Fruit fly (Drosophila melanogaster) whole organism, prepupa: ENCODE results near the gene ND-MNLL.

Source experiments
- CG10669 ChIP-seq: fragments of 200-800 bp; sonication (Bioruptor generic); optimal IDR thresholded peaks from 3 replicates; lab custom pipeline; 2018; ENCODE audit warnings: missing biosample characterization, mild to moderate bottlenecking, missing genetic modification characterization, moderate library complexity
- CG11294 ChIP-seq: fragments of 200-800 bp; sonication (Bioruptor generic); IDR thresholded peaks from 2 replicates; pipeline ENCODE4 v1.3.6; 2022; ENCODE audit warnings: missing biosample characterization, missing genetic modification characterization
- CG11762 ChIP-seq: fragments of 200-800 bp; sonication (Bioruptor generic); optimal IDR thresholded peaks from 3 replicates; lab custom pipeline; 2016; ENCODE audit warnings: missing biosample characterization, missing genetic modification characterization; ENCODE audit not compliant: insufficient read depth
- CG11902 ChIP-seq: fragments of 200-800 bp; sonication (Bioruptor generic); optimal IDR thresholded peaks from 3 replicates; lab custom pipeline; 2016; ENCODE audit warnings: missing biosample characterization, missing genetic modification characterization
- CG16779 ChIP-seq: fragments of 200-800 bp; sonication (Bioruptor generic); optimal IDR thresholded peaks from 3 replicates; lab custom pipeline; 2017; ENCODE audit warnings: missing biosample characterization, mild to moderate bottlenecking, missing genetic modification characterization
- CG32006 ChIP-seq: fragments of 200-800 bp; sonication (Bioruptor generic); optimal IDR thresholded peaks from 3 replicates; lab custom pipeline; 2017; ENCODE audit warnings: missing biosample characterization, mild to moderate bottlenecking, missing genetic modification characterization
- CG3919 ChIP-seq: fragments of 200-800 bp; sonication (Bioruptor generic); optimal IDR thresholded peaks from 3 replicates; lab custom pipeline; 2016; ENCODE audit warnings: missing biosample characterization, missing genetic modification characterization
- CG4318 ChIP-seq: fragments of 200-800 bp; sonication (Bioruptor generic); optimal IDR thresholded peaks from 3 replicates; lab custom pipeline; 2017; ENCODE audit warnings: missing biosample characterization, mild to moderate bottlenecking, missing genetic modification characterization
- CG6276 ChIP-seq: fragments of 200-800 bp; sonication (Bioruptor generic); optimal IDR thresholded peaks from 2 replicates; lab custom pipeline; 2017; ENCODE audit warnings: missing biosample characterization, mild to moderate bottlenecking, missing genetic modification characterization
- CG6792 ChIP-seq: fragments of 200-800 bp; sonication (Bioruptor generic); optimal IDR thresholded peaks from 3 replicates; lab custom pipeline; 2016; ENCODE audit warnings: missing biosample characterization, missing genetic modification characterization
- CG6808 ChIP-seq: fragments of 200-800 bp; sonication (Bioruptor generic); optimal IDR thresholded peaks from 3 replicates; lab custom pipeline; 2017; ENCODE audit warnings: missing biosample characterization, missing genetic modification characterization, mild to moderate bottlenecking, moderate library complexity, missing genetic modification reagents
- CG6854 ChIP-seq: fragments of 200-800 bp; sonication (Bioruptor generic); optimal IDR thresholded peaks from 2 replicates; lab custom pipeline; 2017; ENCODE audit warnings: missing biosample characterization, mild to moderate bottlenecking, missing genetic modification characterization
- CG7368 ChIP-seq: fragments of 200-800 bp; sonication (Bioruptor generic); optimal IDR thresholded peaks from 3 replicates; lab custom pipeline; 2016; ENCODE audit warnings: missing biosample characterization, missing genetic modification characterization
- CG8119 ChIP-seq: fragments of 200-800 bp; sonication (Bioruptor generic); IDR thresholded peaks from 3 replicates; pipeline ENCODE4 v1.3.6; 2022; ENCODE audit warnings: missing biosample characterization, missing genetic modification characterization
- CG8319 ChIP-seq: fragments of 200-800 bp; sonication (Bioruptor generic); optimal IDR thresholded peaks from 3 replicates; lab custom pipeline; 2016; ENCODE audit warnings: missing biosample characterization, missing genetic modification characterization
- CG8632 ChIP-seq: fragments of 200-800 bp; sonication (Bioruptor generic); optimal IDR thresholded peaks from 3 replicates; lab custom pipeline; 2016; ENCODE audit warnings: missing biosample characterization, missing genetic modification characterization
- Eip75B ChIP-seq: fragments of 200-800 bp; sonication (Bioruptor generic); optimal IDR thresholded peaks from 3 replicates; lab custom pipeline; 2016; ENCODE audit warnings: missing biosample characterization, missing genetic modification characterization
- Eip78C ChIP-seq: fragments of 200-800 bp; sonication (Bioruptor generic); peaks from one replicate; lab custom pipeline; 2016; ENCODE audit warnings: missing biosample characterization, missing genetic modification characterization
- Eip93F ChIP-seq: fragments of 200-800 bp; sonication (Bioruptor generic); optimal IDR thresholded peaks from 2 replicates; lab custom pipeline; 2016; ENCODE audit warnings: missing biosample characterization, mild to moderate bottlenecking, missing genetic modification characterization
- Ets21C ChIP-seq: fragments of 200-800 bp; sonication (Bioruptor generic); optimal IDR thresholded peaks from 3 replicates; lab custom pipeline; 2016; ENCODE audit warnings: missing biosample characterization, missing genetic modification characterization
- Ets96B ChIP-seq: fragments of 200-800 bp; optimal IDR thresholded peaks from 2 replicates; lab custom pipeline; 2019; ENCODE audit warnings: missing biosample characterization, mild to moderate bottlenecking, missing genetic modification characterization, moderate library complexity
- Gug ChIP-seq: fragments of 200-800 bp; sonication (Bioruptor generic); IDR thresholded peaks from 2 replicates; pipeline ENCODE4 v1.3.6; 2022; ENCODE audit warnings: missing biosample characterization, missing genetic modification characterization
- Hr38 ChIP-seq: sonication (Bioruptor generic); optimal IDR thresholded peaks from 2 replicates; lab custom pipeline; 2016; ENCODE audit warnings: missing biosample characterization, missing genetic modification characterization
- Hr39 ChIP-seq: fragments of 200-800 bp; sonication (Bioruptor generic); optimal IDR thresholded peaks from 2 replicates; lab custom pipeline; 2016; ENCODE audit warnings: missing biosample characterization, missing genetic modification characterization
- Hr4 ChIP-seq: fragments of 200-800 bp; sonication (Bioruptor generic); optimal IDR thresholded peaks from 3 replicates; lab custom pipeline; 2016; ENCODE audit warnings: missing biosample characterization, missing genetic modification characterization
- Lpt ChIP-seq: fragments of 200-800 bp; sonication (Bioruptor generic); optimal IDR thresholded peaks from 3 replicates; lab custom pipeline; 2016; ENCODE audit warnings: missing biosample characterization, missing genetic modification characterization
- Met ChIP-seq: fragments of 200-800 bp; sonication (Bioruptor generic); optimal IDR thresholded peaks from 3 replicates; lab custom pipeline; 2016; ENCODE audit warnings: missing biosample characterization, missing genetic modification characterization
- OdsH ChIP-seq: fragments of 200-800 bp; sonication (Bioruptor generic); optimal IDR thresholded peaks from 3 replicates; lab custom pipeline; 2016; ENCODE audit warnings: missing biosample characterization, missing genetic modification characterization
- Smox ChIP-seq: fragments of 200-800 bp; sonication (Bioruptor generic); optimal IDR thresholded peaks from 3 replicates; lab custom pipeline; 2016; ENCODE audit warnings: missing biosample characterization, missing genetic modification characterization
- Sox102F ChIP-seq: fragments of 200-800 bp; sonication (Bioruptor generic); optimal IDR thresholded peaks from 2 replicates; lab custom pipeline; 2016; ENCODE audit warnings: missing biosample characterization, mild to moderate bottlenecking, missing genetic modification characterization
- achi ChIP-seq: fragments of 200-800 bp; sonication (Bioruptor generic); optimal IDR thresholded peaks from 3 replicates; lab custom pipeline; 2016; ENCODE audit warnings: missing biosample characterization, missing genetic modification characterization
- acj6 ChIP-seq: fragments of 200-800 bp; sonication (Bioruptor generic); optimal IDR thresholded peaks from 3 replicates; lab custom pipeline; 2016; ENCODE audit warnings: missing biosample characterization, missing genetic modification characterization
- dac ChIP-seq: fragments of 200-800 bp; sonication (Bioruptor generic); optimal IDR thresholded peaks from 2 replicates; lab custom pipeline; 2017; ENCODE audit warnings: missing biosample characterization, mild to moderate bottlenecking, missing genetic modification characterization
- dsx ChIP-seq: fragments of 200-800 bp; optimal IDR thresholded peaks from 3 replicates; lab custom pipeline; 2019; ENCODE audit warnings: missing biosample characterization, mild to moderate bottlenecking, missing genetic modification characterization, moderate library complexity; ENCODE audit not compliant: poor library complexity, severe bottlenecking
- eg ChIP-seq: fragments of 200-800 bp; sonication (Bioruptor generic); IDR thresholded peaks from 3 replicates; pipeline ENCODE4 v1.3.6; 2022; ENCODE audit warnings: missing biosample characterization, missing genetic modification characterization
- esn ChIP-seq: fragments of 200-800 bp; sonication (Bioruptor generic); optimal IDR thresholded peaks from 2 replicates; lab custom pipeline; 2016; ENCODE audit warnings: missing biosample characterization, mild to moderate bottlenecking, missing genetic modification characterization, moderate library complexity
- fd85E ChIP-seq: fragments of 200-800 bp; sonication (Bioruptor generic); optimal IDR thresholded peaks from 3 replicates; lab custom pipeline; 2016; ENCODE audit warnings: missing biosample characterization, missing genetic modification characterization
- fkh ChIP-seq: fragments of 200-800 bp; sonication (Bioruptor generic); optimal IDR thresholded peaks from 3 replicates; lab custom pipeline; 2017; ENCODE audit warnings: missing biosample characterization, mild to moderate bottlenecking, missing genetic modification characterization, moderate library complexity
- lz ChIP-seq: fragments of 200-800 bp; sonication (Bioruptor generic); optimal IDR thresholded peaks from 3 replicates; lab custom pipeline; 2016; ENCODE audit warnings: missing biosample characterization, missing genetic modification characterization
- net ChIP-seq: fragments of 200-800 bp; sonication (Bioruptor generic); optimal IDR thresholded peaks from 3 replicates; lab custom pipeline; 2016; ENCODE audit warnings: missing biosample characterization, missing genetic modification characterization
- pdm3 ChIP-seq: fragments of 200-800 bp; sonication (Bioruptor generic); optimal IDR thresholded peaks from 3 replicates; lab custom pipeline; 2016; ENCODE audit warnings: missing biosample characterization, missing genetic modification characterization
- salr ChIP-seq, 2 experiments: fragments of 200-800 bp; sonication (Bioruptor generic); optimal IDR thresholded peaks; 3 replicates each; lab custom pipeline; 2016 to 2018; ENCODE audit warnings: missing biosample characterization in 2 of 2, missing genetic modification characterization in 2 of 2, mild to moderate bottlenecking in 1 of 2
- spab ChIP-seq: fragments of 200-800 bp; sonication (Bioruptor generic); optimal IDR thresholded peaks from 2 replicates; lab custom pipeline; 2017; ENCODE audit warnings: missing biosample characterization, mild to moderate bottlenecking, missing genetic modification characterization, missing genetic modification reagents
- ss ChIP-seq, 2 experiments: fragments of 200-800 bp; sonication (Bioruptor generic); optimal IDR thresholded peaks; 2 replicates in 1 of 2; 3 replicates in 1 of 2; lab custom pipeline; 2017 to 2018; ENCODE audit warnings: mild to moderate bottlenecking in 2 of 2, missing biosample characterization in 2 of 2, missing genetic modification characterization in 2 of 2, moderate library complexity in 1 of 2
- svp ChIP-seq: fragments of 200-800 bp; sonication (Bioruptor generic); peaks from one replicate; lab custom pipeline; 2016; ENCODE audit warnings: missing biosample characterization, missing genetic modification characterization

The ND-MNLL gene

DNA sequence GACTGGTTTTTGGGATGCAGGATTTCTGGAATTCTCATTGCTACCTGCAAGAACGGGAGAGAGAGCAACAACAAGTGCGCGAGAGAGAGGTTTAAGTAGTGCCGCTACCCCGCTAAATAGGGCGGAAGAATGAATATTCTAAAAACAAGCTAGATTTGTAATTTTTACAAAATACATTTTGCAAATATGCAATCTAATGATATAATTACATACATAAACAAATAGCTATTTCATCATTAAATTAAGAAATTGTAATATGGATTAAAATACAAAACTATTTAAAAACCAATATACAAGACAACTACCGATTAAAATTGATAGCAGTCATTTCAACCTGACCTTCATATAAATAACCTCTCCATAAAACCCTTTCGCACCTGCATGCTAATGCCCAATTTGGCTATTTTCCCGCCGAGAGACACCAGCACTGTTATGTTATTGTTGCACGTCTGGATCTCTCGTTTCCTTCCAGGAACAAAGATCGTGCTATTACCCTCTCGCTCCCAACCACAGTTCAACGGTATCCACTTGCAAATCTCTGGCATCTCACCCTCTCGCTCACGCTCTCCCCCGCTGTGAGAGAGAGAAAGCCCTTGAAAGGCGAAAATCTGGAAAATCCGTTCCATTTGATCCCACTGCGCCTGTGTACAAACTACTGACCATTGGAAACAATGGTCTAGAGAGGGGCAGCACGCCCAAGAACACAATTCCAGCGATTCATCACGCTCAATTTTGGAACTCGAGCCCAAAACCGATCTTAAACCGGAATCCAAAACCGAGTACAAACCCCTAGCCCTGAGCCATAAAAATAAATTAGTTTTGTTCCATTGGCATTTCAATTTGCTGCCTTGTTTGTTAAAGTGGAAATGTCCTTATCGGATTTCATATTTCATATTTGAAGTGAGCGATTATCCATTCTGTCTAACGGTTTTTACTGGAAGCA, 1.7 kb downstream of the ND-MNLL start, which contains the start of gene Nek2 (continued):
- TF ChIP-seq CG3919 (GFP tag; lab: Kevin White, UChicago) (peak; percentile 33), lz (peak; percentile 9), Eip75B (GFP tag; lab: Kevin White, UChicago) (no peak), acj6 (GFP tag; lab: Kevin White, UChicago) (peak; percentile 14), CG11294 (GFP tag; lab: Robert Waterston, UW) (no peak), salr (GFP tag; optimal IDR thresholded peaks at IDR 0.05; lab: Kevin White, UChicago) (no peak), CG11762 (GFP tag; lab: Kevin White, UChicago) (no peak), CG4318 (GFP tag; lab: Kevin White, UChicago) (no peak), Eip93F (GFP tag; lab: Kevin White, UChicago) (no peak), net (no peak), Hr39 (no peak), CG10669 (GFP tag; lab: Kevin White, UChicago) (peak; percentile 19), pdm3 (GFP tag; lab: Kevin White, UChicago) (no peak), eg (GFP tag; lab: Robert Waterston, UW) (no peak), dac (GFP tag; lab: Kevin White, UChicago) (no peak), OdsH (GFP tag; lab: Kevin White, UChicago) (no peak), Met (GFP tag; lab: Kevin White, UChicago) (no peak), Hr38 (no peak), Lpt (GFP tag; lab: Kevin White, UChicago) (no peak), fd85E (GFP tag; lab: Kevin White, UChicago) (no peak), spab (GFP tag; lab: Kevin White, UChicago) (peak; percentile 29), CG6854 (GFP tag; lab: Kevin White, UChicago) (no peak), Eip78C (GFP tag; lab: Kevin White, UChicago) (peak; percentile 79), Hr4 (no peak), Ets96B (peak; percentile 27), CG6808 (peak; percentile 50)

- TF ChIP-seq CG3919 (GFP tag; lab: Kevin White, UChicago) (peak; percentile 83), CG4318 (GFP tag; lab: Kevin White, UChicago) (peak; percentile 19), OdsH (GFP tag; lab: Kevin White, UChicago) (peak; percentile 79), CG8632 (peak; percentile 65), esn (peak; percentile 86), CG16779 (tag; lab: Kevin White, UChicago) (no peak), CG6808 (peak; percentile 23), CG7368 (GFP tag; lab: Kevin White, UChicago) (peak; percentile 72), Ets96B (peak; percentile 60), Smox (peak; percentile 78), svp (peak; percentile 85), CG6792 (GFP tag; lab: Kevin White, UChicago) (peak; percentile 70), CG6854 (GFP tag; lab: Kevin White, UChicago) (no peak), CG6276 (peak; percentile 1), fd85E (GFP tag; lab: Kevin White, UChicago) (peak; percentile 38), CG8119 (peak; percentile 39; the same call in 2 of the 3 replicates), net (peak; percentile 78), ss (GFP tag; optimal IDR thresholded peaks at IDR 0.05; lab: Kevin White, UChicago) (peak; percentile 1 to 42), CG32006 (GFP tag; lab: Kevin White, UChicago) (peak; percentile 58), CG11902 (GFP tag; lab: Kevin White, UChicago) (peak; percentile 40), Gug (GFP tag; lab: Robert Waterston, UW) (peak; percentile 36), achi (GFP tag; lab: Kevin White, UChicago) (peak; percentile 76), Hr38 (no peak), CG8319 (GFP tag; lab: Kevin White, UChicago) (peak; percentile 74), lz (peak; percentile 86), Sox102F (peak; percentile 83), Ets21C (GFP tag; lab: Kevin White, UChicago) (peak; percentile 69), fkh (GFP tag; lab: Kevin White, UChicago) (no peak), Lpt (GFP tag; lab: Kevin White, UChicago) (peak; percentile 41), Eip93F (GFP tag; lab: Kevin White, UChicago) (peak; percentile 22), dsx (no peak)
Measured at dm6 chrX:7888386-7889024, 5.1 kb downstream of the ND-MNLL start, which contains the start of gene Acat1. Gene Acat1 (minus strand): TSS chrX:7888785.
